Worm (Caenorhabditis elegans): Measurements from ENCODE around the gene F02D10.3.

DNA sequence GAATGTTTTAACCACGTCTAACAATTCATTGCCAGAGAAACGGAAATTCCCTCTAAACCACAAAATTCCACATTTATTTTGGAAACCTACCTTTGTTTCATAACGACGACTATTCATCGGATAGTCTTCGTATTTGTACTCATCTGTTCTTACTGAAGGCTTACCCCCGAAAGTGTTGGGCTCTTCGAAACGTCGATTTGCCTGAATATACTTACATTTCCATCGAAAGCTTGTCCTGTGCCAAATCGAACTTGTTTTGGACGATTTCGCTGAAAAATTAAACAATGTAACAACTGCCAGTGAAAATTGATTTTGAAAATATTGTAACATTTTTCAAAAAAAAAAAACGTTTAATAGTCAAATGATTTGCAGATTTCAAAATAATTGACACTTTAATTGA, at the start of gene F02D10.3:
- TF ChIP-seq nhr-76 (tag; optimal IDR thresholded peaks at IDR 0.05): no peak
- TF ChIP-seq ztf-11 (tag; optimal IDR thresholded peaks at IDR 0.05): no peak
- TF ChIP-seq pha-4 (GFP tag; IDR thresholded peaks at IDR 0.05): no peak
- no peak for TF ChIP-seq pha-4 (tag; optimal IDR thresholded peaks at IDR 0.05)
- no peak for TF ChIP-seq Y105C5A.15 (GFP tag; IDR thresholded peaks at IDR 0.05)
- no peak for TF ChIP-seq nhr-77 (tag; optimal IDR thresholded peaks at IDR 0.05)
- TF ChIP-seq spr-3 (GFP tag; optimal IDR thresholded peaks at IDR 0.05): no peak
- no peak for TF ChIP-seq lsy-2 (tag; optimal IDR thresholded peaks at IDR 0.05)
- no peak for TF ChIP-seq nhr-42 (GFP tag; IDR thresholded peaks at IDR 0.05)
- no peak for TF ChIP-seq nhr-11 (tag; optimal IDR thresholded peaks at IDR 0.05)
- no peak for TF ChIP-seq saeg-2 (GFP tag; IDR thresholded peaks at IDR 0.05)
